Worm (Caenorhabditis elegans) whole organism, L4 larva: Measurements from ENCODE around the gene T12E12.6.

Source experiments
- F10B5.3 ChIP-seq: sonication (generic microtip); optimal IDR thresholded peaks from 2 replicates; lab custom pipeline; 2016; ENCODE audit warnings: mild to moderate bottlenecking, missing genetic modification characterization, missing compliant biosample characterization
- F44E2.7 ChIP-seq: fragments of 200-800 bp; sonication (Bioruptor generic); IDR thresholded peaks from 2 replicates; pipeline ENCODE4 v2.1.2; 2022; ENCODE audit warnings: missing genetic modification characterization, missing compliant biosample characterization
- Y48G9A.11 ChIP-seq: fragments of 200-800 bp; sonication (Bioruptor generic); IDR thresholded peaks from 2 replicates; pipeline ENCODE4 v1.3.6; 2022; ENCODE audit warnings: missing genetic modification reagents, missing genetic modification characterization, missing compliant biosample characterization
- ZK546.5 ChIP-seq, 2 experiments: sonication (generic microtip); optimal IDR thresholded peaks; 2 replicates each; lab custom pipeline; 2017; ENCODE audit warnings: missing biosample characterization in 2 of 2, missing genetic modification characterization in 2 of 2
- aha-1 ChIP-seq: fragments of 150-350 bp; peaks from one replicate; lab custom pipeline; 2014; ENCODE audit warnings: missing biosample characterization, missing genetic modification characterization
- ama-1 ChIP-seq: fragments of 150-350 bp; optimal IDR thresholded peaks from 2 replicates; lab custom pipeline; 2014; ENCODE audit warnings: inconsistent platforms, mixed read lengths
- arid-1 ChIP-seq: fragments of 200-800 bp; sonication (Bioruptor generic); conservative IDR thresholded peaks from 2 replicates; pipeline ENCODE4 v1.3.6; 2022; ENCODE audit warnings: missing genetic modification reagents, missing genetic modification characterization, missing compliant biosample characterization
- attf-4 ChIP-seq: sonication (generic microtip); optimal IDR thresholded peaks from 3 replicates; lab custom pipeline; 2017; ENCODE audit warnings: missing biosample characterization, missing genetic modification characterization
- ceh-20 ChIP-seq: fragments of 200-800 bp; sonication (Bioruptor generic); IDR thresholded peaks from 2 replicates; pipeline ENCODE4 v1.3.6; 2022; ENCODE audit warnings: missing genetic modification reagents, missing genetic modification characterization, missing compliant biosample characterization
- ceh-32 ChIP-seq: sonication (generic microtip); optimal IDR thresholded peaks from 2 replicates; lab custom pipeline; 2016; ENCODE audit warnings: mild to moderate bottlenecking, missing genetic modification characterization, missing compliant biosample characterization; ENCODE audit not compliant: poor library complexity
- ceh-82 ChIP-seq: sonication (generic microtip); optimal IDR thresholded peaks from 2 replicates; lab custom pipeline; 2017; ENCODE audit warnings: missing biosample characterization, missing genetic modification characterization
- cey-2 ChIP-seq: sonication (generic microtip); optimal IDR thresholded peaks from 3 replicates; lab custom pipeline; 2017; ENCODE audit warnings: missing genetic modification characterization, mild to moderate bottlenecking, missing compliant biosample characterization, antibody characterized with exemption, borderline replicate concordance; ENCODE audit not compliant: insufficient read depth
- ctbp-1 ChIP-seq: fragments of 200-800 bp; sonication (Bioruptor generic); IDR thresholded peaks from 2 replicates; pipeline ENCODE4 v1.3.6; 2022; ENCODE audit warnings: missing genetic modification reagents, missing genetic modification characterization, missing compliant biosample characterization
- daf-19 ChIP-seq: fragments of 200-800 bp; sonication (Bioruptor generic); conservative IDR thresholded peaks from 2 replicates; pipeline ENCODE4 v1.3.6; 2022; ENCODE audit warnings: missing genetic modification characterization, missing compliant biosample characterization
- dmd-6 ChIP-seq: fragments of 200-800 bp; sonication (Bioruptor generic); IDR thresholded peaks from 2 replicates; pipeline ENCODE4 v1.3.6; 2022; ENCODE audit warnings: missing genetic modification reagents, missing genetic modification characterization, missing compliant biosample characterization
- dpl-1 ChIP-seq: fragments of 150-350 bp; optimal IDR thresholded peaks from 2 replicates; lab custom pipeline; 2014; ENCODE audit warnings: missing biosample characterization, missing genetic modification reagents, missing genetic modification characterization
- fkh-10 ChIP-seq: fragments of 150-350 bp; optimal IDR thresholded peaks from 2 replicates; lab custom pipeline; 2014; ENCODE audit warnings: missing biosample characterization, missing genetic modification reagents, missing genetic modification characterization
- gei-8 ChIP-seq: fragments of 200-800 bp; sonication (Bioruptor generic); optimal IDR thresholded peaks from 2 replicates; lab custom pipeline; 2018; ENCODE audit warnings: mild to moderate bottlenecking, missing genetic modification characterization, missing compliant biosample characterization
- hlh-11 ChIP-seq: fragments of 200-800 bp; sonication (Bioruptor generic); optimal IDR thresholded peaks from 2 replicates; lab custom pipeline; 2018; ENCODE audit warnings: mild to moderate bottlenecking, missing genetic modification characterization, missing compliant biosample characterization
- jun-1 ChIP-seq: fragments of 150-350 bp; optimal IDR thresholded peaks from 2 replicates; lab custom pipeline; 2014; ENCODE audit warnings: missing biosample characterization, missing genetic modification reagents, missing genetic modification characterization
- lim-7 ChIP-seq: fragments of 200-800 bp; sonication (Bioruptor generic); IDR thresholded peaks from 2 replicates; pipeline ENCODE4 v1.3.6; 2022; ENCODE audit warnings: missing genetic modification characterization, missing compliant biosample characterization
- lin-1 ChIP-seq: fragments of 200-800 bp; sonication (Bioruptor generic); IDR thresholded peaks from 2 replicates; pipeline ENCODE4 v1.3.6; 2022; ENCODE audit warnings: missing genetic modification reagents, missing genetic modification characterization, missing compliant biosample characterization
- lin-13 ChIP-seq: fragments of 150-350 bp; optimal IDR thresholded peaks from 2 replicates; lab custom pipeline; 2014; ENCODE audit warnings: missing biosample characterization, missing genetic modification reagents, missing genetic modification characterization
- lin-15B ChIP-seq: fragments of 150-350 bp; sonication (generic microtip); optimal IDR thresholded peaks from 3 replicates; lab custom pipeline; 2014; ENCODE audit warnings: missing biosample characterization, missing genetic modification characterization
- lin-38 ChIP-seq: fragments of 200-800 bp; sonication (Bioruptor generic); IDR thresholded peaks from 2 replicates; pipeline ENCODE4 v1.3.6; 2022; ENCODE audit warnings: missing genetic modification reagents, missing genetic modification characterization, missing compliant biosample characterization
- lir-3 ChIP-seq: sonication (generic microtip); optimal IDR thresholded peaks from 2 replicates; lab custom pipeline; 2016; ENCODE audit warnings: mild to moderate bottlenecking, missing genetic modification characterization, missing compliant biosample characterization
- lsy-2 ChIP-seq, 2 experiments: fragments of 150-350 bp in 1 of 2; sonication (generic microtip) in 1 of 2; optimal IDR thresholded peaks; 2 replicates each; lab custom pipeline; 2014 to 2017; ENCODE audit warnings: missing biosample characterization in 2 of 2, missing genetic modification characterization in 2 of 2
- madf-5 ChIP-seq, 2 experiments: fragments of 200-800 bp; sonication (Bioruptor generic); IDR thresholded peaks; 2 replicates each; pipeline ENCODE4 v1.3.6; 2022; ENCODE audit warnings: missing compliant biosample characterization in 2 of 2, missing genetic modification characterization in 2 of 2
- mdl-1 ChIP-seq, 2 experiments: fragments of 150-350 bp in 1 of 2; sonication (generic microtip) in 1 of 2; optimal IDR thresholded peaks; 2 replicates each; lab custom pipeline; 2014 to 2017; ENCODE audit warnings: missing biosample characterization in 2 of 2, missing genetic modification characterization in 2 of 2
- mep-1 ChIP-seq: fragments of 150-350 bp; sonication (generic microtip); optimal IDR thresholded peaks from 3 replicates; lab custom pipeline; 2014; ENCODE audit warnings: missing biosample characterization, missing genetic modification characterization
- mxl-3 ChIP-seq: fragments of 200-800 bp; sonication (Bioruptor generic); optimal IDR thresholded peaks from 2 replicates; lab custom pipeline; 2018; ENCODE audit warnings: mild to moderate bottlenecking, missing genetic modification characterization, missing compliant biosample characterization
- nhr-10 ChIP-seq: fragments of 150-350 bp; optimal IDR thresholded peaks from 2 replicates; lab custom pipeline; 2014; ENCODE audit warnings: missing biosample characterization, missing genetic modification characterization
- nhr-11 ChIP-seq: fragments of 150-350 bp; optimal IDR thresholded peaks from 2 replicates; lab custom pipeline; 2014; ENCODE audit warnings: missing biosample characterization, missing genetic modification characterization
- nhr-111 ChIP-seq: fragments of 200-800 bp; sonication (Bioruptor generic); optimal IDR thresholded peaks from 2 replicates; lab custom pipeline; 2018; ENCODE audit warnings: mild to moderate bottlenecking, missing genetic modification characterization, missing compliant biosample characterization
- nhr-237 ChIP-seq: sonication (generic microtip); optimal IDR thresholded peaks from 2 replicates; lab custom pipeline; 2017; ENCODE audit warnings: missing biosample characterization, missing genetic modification characterization
- nhr-25 ChIP-seq: sonication (generic microtip); optimal IDR thresholded peaks from 2 replicates; lab custom pipeline; 2017; ENCODE audit warnings: missing genetic modification characterization, mild to moderate bottlenecking, missing compliant biosample characterization, antibody characterized with exemption, moderate library complexity, borderline replicate concordance; ENCODE audit not compliant: insufficient read depth
- nhr-48 ChIP-seq: sonication (generic microtip); optimal IDR thresholded peaks from 2 replicates; lab custom pipeline; 2016; ENCODE audit warnings: mild to moderate bottlenecking, missing genetic modification characterization, missing compliant biosample characterization
- pha-4 ChIP-seq, 2 experiments: fragments of 150-350 bp in 1 of 2; fragments of 200-800 bp in 1 of 2; sonication (Bioruptor generic) in 1 of 2; IDR thresholded peaks in 1 of 2; optimal IDR thresholded peaks in 1 of 2; 2 replicates each; pipeline versions ENCODE4 v1.3.6 to Lab custom; 2014 to 2022; ENCODE audit warnings: missing genetic modification characterization in 2 of 2, missing genetic modification reagents in 2 of 2, missing biosample characterization in 1 of 2, missing compliant biosample characterization in 1 of 2
- php-3 ChIP-seq: fragments of 200-800 bp; sonication (Bioruptor generic); IDR thresholded peaks from 2 replicates; pipeline ENCODE4 v1.3.6; 2022; ENCODE audit warnings: missing genetic modification reagents, missing genetic modification characterization, missing compliant biosample characterization
- saeg-2 ChIP-seq: fragments of 200-800 bp; sonication (Bioruptor generic); IDR thresholded peaks from 2 replicates; pipeline ENCODE4 v1.3.6; 2022; ENCODE audit warnings: missing genetic modification reagents, missing genetic modification characterization, missing compliant biosample characterization
- snpc-1.2 ChIP-seq: fragments of 200-800 bp; sonication (Bioruptor generic); IDR thresholded peaks from 2 replicates; pipeline ENCODE4 v1.3.6; 2022; ENCODE audit warnings: missing genetic modification reagents, missing genetic modification characterization, missing compliant biosample characterization
- snpc-4 ChIP-seq: fragments of 150-350 bp; optimal IDR thresholded peaks from 2 replicates; lab custom pipeline; 2014; ENCODE audit warnings: missing biosample characterization, missing genetic modification characterization
- unc-39 ChIP-seq: sonication (generic microtip); optimal IDR thresholded peaks from 2 replicates; lab custom pipeline; 2017; ENCODE audit warnings: missing biosample characterization, missing genetic modification characterization
- unc-62 ChIP-seq, 3 experiments: fragments of 150-350 bp in 1 of 3; sonication (generic microtip); optimal IDR thresholded peaks in 2 of 3; peaks in 1 of 3; 1 replicate in 1 of 3; 2 replicates in 2 of 3; lab custom pipeline; 2014 to 2017; ENCODE audit warnings: missing biosample characterization in 3 of 3, missing genetic modification characterization in 3 of 3, missing genetic modification reagents in 3 of 3, missing genotype in 1 of 3
- zag-1 ChIP-seq: fragments of 150-350 bp; optimal IDR thresholded peaks from 2 replicates; lab custom pipeline; 2014; ENCODE audit warnings: missing biosample characterization, missing genetic modification characterization
- zip-11 ChIP-seq: fragments of 200-800 bp; sonication (Bioruptor generic); IDR thresholded peaks from 2 replicates; pipeline ENCODE4 v1.3.6; 2022; ENCODE audit warnings: missing genetic modification characterization, missing compliant biosample characterization
- ztf-7 ChIP-seq: fragments of 150-350 bp; optimal IDR thresholded peaks from 2 replicates; lab custom pipeline; 2014; ENCODE audit warnings: missing biosample characterization, missing genetic modification characterization

T12E12.6 gene

DNA sequence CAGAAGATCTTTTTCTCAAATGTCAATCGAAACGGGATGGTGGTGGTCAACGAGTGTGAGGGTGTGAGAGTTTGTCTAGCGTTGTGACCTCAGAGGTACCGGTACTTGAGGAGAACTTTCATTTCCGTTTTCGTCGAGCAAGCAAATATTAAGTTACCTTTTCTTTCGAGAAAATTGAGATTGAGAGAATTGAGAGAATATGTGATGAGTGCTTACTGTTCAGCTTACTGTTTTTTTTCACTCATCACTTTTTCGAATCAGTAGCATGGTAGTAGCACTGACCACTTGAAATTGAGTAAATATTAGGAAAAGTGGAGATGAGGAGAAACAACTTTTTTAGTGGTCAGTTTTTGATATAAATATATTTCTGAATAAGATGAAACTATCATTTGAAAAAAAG is at the start of gene T12E12.6:
Gene T12E12.6, minus strand, starts transcription at position 101 of the 400 bp plus-strand sequence.
- TF ChIP-seq jun-1 = no peak
- no peak for TF ChIP-seq nhr-11 (tag; lab: Kevin White, UChicago)
- TF ChIP-seq Y48G9A.11 = no peak
- no peak for TF ChIP-seq daf-19 (GFP tag; lab: Robert Waterston, UW)
- TF ChIP-seq php-3 (GFP tag; lab: Robert Waterston, UW) = no peak
- no peak for TF ChIP-seq madf-5 (GFP tag; IDR thresholded peaks at IDR 0.05; lab: Robert Waterston, UW)
- TF ChIP-seq lir-3 (tag; lab: Kevin White, UChicago) = no peak
- TF ChIP-seq pha-4 (GFP tag; IDR thresholded peaks at IDR 0.05; lab: Robert Waterston, UW) = no peak
- no peak for TF ChIP-seq pha-4 (tag; optimal IDR thresholded peaks at IDR 0.05; lab: Kevin White, UChicago)
- TF ChIP-seq saeg-2 (GFP tag; lab: Robert Waterston, UW) = no peak
- TF ChIP-seq unc-39 (tag; lab: Kevin White, UChicago) = no peak
- no peak for TF ChIP-seq ctbp-1 (GFP tag; lab: Robert Waterston, UW)
- no peak for TF ChIP-seq F44E2.7
- no peak for TF ChIP-seq unc-62 (GFP tag; optimal IDR thresholded peaks at IDR 0.05 in 1 of 2; lab: Kevin White, UChicago)
- no peak for TF ChIP-seq unc-62 (tag; optimal IDR thresholded peaks at IDR 0.05; lab: Kevin White, UChicago)
- TF ChIP-seq ZK546.5 (tag; optimal IDR thresholded peaks at IDR 0.05; lab: Kevin White, UChicago) = no peak
- TF ChIP-seq mxl-3 (GFP tag; lab: Kevin White, UChicago) = no peak
- TF ChIP-seq ceh-20 = no peak
- no peak for TF ChIP-seq ceh-82 (tag; lab: Kevin White, UChicago)
- no peak for TF ChIP-seq lsy-2 (tag; optimal IDR thresholded peaks at IDR 0.05; lab: Kevin White, UChicago)
- no peak for TF ChIP-seq nhr-10 (tag; lab: Kevin White, UChicago)

DNA sequence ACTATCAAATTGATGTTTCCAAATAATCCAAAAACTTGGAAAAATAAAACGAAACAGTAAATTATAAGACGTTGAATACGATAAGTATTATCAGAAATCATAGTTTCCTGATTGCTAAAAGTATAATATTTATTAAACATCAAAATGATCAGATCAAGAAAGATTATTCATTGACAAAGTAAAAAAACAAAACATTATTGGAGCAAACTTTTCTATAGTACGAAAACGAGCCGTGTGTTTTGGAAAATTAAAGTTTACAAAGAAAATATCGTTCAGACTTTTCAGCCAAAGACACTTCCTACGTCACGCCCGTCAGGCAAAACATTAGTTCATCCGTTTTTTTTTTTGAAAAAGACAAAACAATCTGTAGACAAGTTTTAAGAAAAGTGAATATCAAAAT is 49.8 kb upstream of the T12E12.6 start, which contains the start of gene srsx-15:
Gene srsx-15, minus strand, starts transcription at position 101 of the 400 bp plus-strand sequence.
- TF ChIP-seq nhr-11 (tag; lab: Kevin White, UChicago) (no peak), fkh-10 (no peak), ztf-7 (tag; lab: Kevin White, UChicago) (no peak), jun-1 (no peak), ama-1 (lab: Kevin White, UChicago) (no peak), nhr-48 (no peak), ceh-32 (tag; lab: Kevin White, UChicago) (no peak), lin-1 (no peak), lin-15B (tag; lab: Kevin White, UChicago) (no peak), gei-8 (GFP tag; lab: Kevin White, UChicago) (no peak), attf-4 (tag; lab: Kevin White, UChicago) (no peak), lim-7 (GFP tag; lab: Robert Waterston, UW) (no peak), lin-13 (no peak), lir-3 (tag; lab: Kevin White, UChicago) (no peak), unc-62 (GFP tag; optimal IDR thresholded peaks at IDR 0.05 in 1 of 2; lab: Kevin White, UChicago) (no peak), unc-62 (tag; optimal IDR thresholded peaks at IDR 0.05; lab: Kevin White, UChicago) (no peak), lsy-2 (tag; optimal IDR thresholded peaks at IDR 0.05; lab: Kevin White, UChicago) (no peak), mdl-1 (tag; optimal IDR thresholded peaks at IDR 0.05; lab: Kevin White, UChicago) (no peak), aha-1 (tag; lab: Kevin White, UChicago) (no peak)

DNA sequence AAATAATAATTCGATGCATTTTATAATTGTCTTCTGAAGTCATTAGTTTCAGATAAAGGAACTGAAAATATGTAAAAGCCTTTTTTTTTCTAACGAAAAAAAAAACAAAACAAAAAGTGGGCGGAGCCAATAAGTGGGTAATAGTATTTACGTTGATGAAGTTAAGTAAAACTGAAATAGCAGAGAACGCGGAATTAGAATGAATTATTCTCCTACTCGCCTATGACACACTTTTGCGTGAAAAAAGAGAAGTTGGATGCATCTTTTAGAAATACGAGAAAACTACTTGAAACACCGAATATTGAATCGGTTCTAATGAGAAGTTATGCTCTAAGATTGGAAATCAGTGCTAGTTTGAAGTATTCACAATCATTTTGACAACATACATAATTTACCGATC is 45.7 kb upstream of the T12E12.6 start, which contains the start of gene srsx-16:
Gene srsx-16, minus strand, starts transcription at position 101 of the 400 bp plus-strand sequence.
- TF ChIP-seq nhr-10 (tag; lab: Kevin White, UChicago) (no peak), ceh-20 (no peak), nhr-25 (tag; lab: Kevin White, UChicago) (no peak), arid-1 (GFP tag; lab: Robert Waterston, UW) (no peak), nhr-111 (GFP tag; lab: Kevin White, UChicago) (no peak), zag-1 (no peak), nhr-237 (tag; lab: Kevin White, UChicago) (no peak), snpc-1.2 (GFP tag; lab: Robert Waterston, UW) (no peak), hlh-11 (no peak), dpl-1 (GFP tag; lab: Kevin White, UChicago) (no peak), nhr-48 (no peak), dmd-6 (no peak), lin-38 (GFP tag; lab: Robert Waterston, UW) (no peak), F10B5.3 (tag; lab: Kevin White, UChicago) (no peak), cey-2 (tag; lab: Kevin White, UChicago) (no peak), snpc-4 (tag; lab: Kevin White, UChicago) (no peak), mep-1 (no peak), zip-11 (GFP tag; lab: Robert Waterston, UW) (no peak)
